Fruit fly (Drosophila melanogaster) whole organism: Measurements from ENCODE around the gene Mst84Db.

ENCODE experiments used
- CG8478 ChIP-seq: fragments of >200 bp; optimal IDR thresholded peaks from 2 replicates; lab custom pipeline; 2018; ENCODE audit warnings: inconsistent platforms
- Dll ChIP-seq: fragments of >200 bp; optimal IDR thresholded peaks from 2 replicates; lab custom pipeline; 2017
- EcR ChIP-seq, 2 experiments: fragments of >200 bp; optimal IDR thresholded peaks; 2 replicates each; lab custom pipeline; 2017; ENCODE audit warnings: missing biosample characterization in 2 of 2, missing genetic modification characterization in 2 of 2, missing genetic modification reagents in 2 of 2
- pan ChIP-seq: fragments of >200 bp; optimal IDR thresholded peaks from 2 replicates; lab custom pipeline; 2017
- psq ChIP-seq: fragments of >200 bp; optimal IDR thresholded peaks from 2 replicates; lab custom pipeline; 2017
- usp ChIP-seq: fragments of >200 bp; optimal IDR thresholded peaks from 2 replicates; lab custom pipeline; 2017; ENCODE audit warnings: missing biosample characterization, missing genetic modification characterization, mixed read lengths

Mst84Db gene

DNA sequence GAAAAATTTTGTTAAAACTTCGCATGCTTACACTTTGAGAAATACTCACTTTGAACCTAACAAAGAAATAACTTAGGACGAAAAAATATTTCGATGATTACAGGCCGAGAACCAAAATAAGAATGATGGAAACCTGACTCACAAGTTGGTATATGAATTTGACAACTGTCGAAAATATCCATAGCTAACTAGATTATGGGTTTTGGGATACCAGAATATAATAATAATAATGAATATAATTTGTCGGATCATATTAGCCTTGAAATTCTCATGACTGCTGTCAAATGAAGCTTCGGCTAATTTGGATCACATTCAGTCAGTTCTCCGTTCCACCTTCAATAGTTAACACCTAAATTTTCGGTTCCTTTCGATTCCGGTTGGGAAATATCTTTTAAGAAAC is at the start of gene Mst84Db, which contains the start of gene Mst84Da:
Gene Mst84Db, minus strand, starts transcription at position 101 of the 400 bp plus-strand sequence.
Gene Mst84Da, plus strand, starts transcription at position 324 of the 400 bp plus-strand sequence.
- TF ChIP-seq CG8478 (lab: Kevin White, UChicago) (no peak), EcR (GFP tag; optimal IDR thresholded peaks at IDR 0.05; lab: Kevin White, UChicago) (no peak), psq (lab: Kevin White, UChicago) (no peak), Dll (lab: Kevin White, UChicago) (no peak)

DNA sequence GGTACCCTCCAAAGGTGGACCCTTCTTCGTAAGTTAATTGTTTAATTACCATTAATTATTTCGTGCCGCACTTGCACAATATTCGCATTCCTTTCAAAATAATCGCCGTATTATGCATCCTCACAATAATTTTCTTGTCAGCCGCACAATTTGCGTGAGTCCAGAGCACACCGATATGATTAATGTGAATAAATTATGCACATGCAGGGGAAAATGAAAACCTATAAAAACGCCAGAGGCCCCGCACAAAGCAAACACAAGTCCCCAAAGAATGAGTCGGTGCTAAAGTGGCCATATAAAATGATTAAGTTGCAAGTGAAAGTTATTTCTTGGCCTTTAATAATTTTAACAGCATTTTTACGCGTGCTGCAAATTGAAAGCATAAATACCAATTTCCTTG is 41.1 kb upstream of the Mst84Db start, which contains the start of gene Ir84a:
Gene Ir84a, plus strand, starts transcription at position 301 of the 400 bp plus-strand sequence.
- TF ChIP-seq Dll (lab: Kevin White, UChicago) (no peak), usp (GFP tag; lab: Kevin White, UChicago) (no peak), CG8478 (lab: Kevin White, UChicago) (no peak), psq (lab: Kevin White, UChicago) (no peak), pan (no peak)

DNA sequence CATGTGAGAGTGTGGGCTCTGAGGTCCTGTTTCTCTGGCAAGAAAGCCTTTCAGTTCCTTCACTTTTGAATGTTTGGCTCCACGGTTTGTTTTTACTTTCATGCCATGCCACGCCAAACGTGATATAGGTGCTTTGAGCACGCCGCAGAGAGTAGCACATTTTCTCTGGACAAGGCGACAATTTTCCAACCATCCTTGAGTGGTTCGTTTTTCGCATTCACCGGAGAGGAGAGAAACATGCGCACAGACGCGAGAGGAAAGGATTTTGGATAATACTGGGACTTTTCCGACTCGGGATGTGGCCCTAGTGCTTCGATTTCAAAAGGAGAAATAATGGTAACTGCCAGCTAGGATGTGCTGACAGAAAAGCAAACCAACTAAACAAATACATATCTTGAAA is 28.6 kb upstream of the Mst84Db start:
- no peak for TF ChIP-seq psq (lab: Kevin White, UChicago)
- TF ChIP-seq pan, result no peak
- TF ChIP-seq usp (GFP tag; lab: Kevin White, UChicago), result no peak
- no peak for TF ChIP-seq EcR (GFP tag; optimal IDR thresholded peaks at IDR 0.05; lab: Kevin White, UChicago)
- TF ChIP-seq CG8478 (lab: Kevin White, UChicago), result no peak
- TF ChIP-seq Dll (lab: Kevin White, UChicago), result no peak

DNA sequence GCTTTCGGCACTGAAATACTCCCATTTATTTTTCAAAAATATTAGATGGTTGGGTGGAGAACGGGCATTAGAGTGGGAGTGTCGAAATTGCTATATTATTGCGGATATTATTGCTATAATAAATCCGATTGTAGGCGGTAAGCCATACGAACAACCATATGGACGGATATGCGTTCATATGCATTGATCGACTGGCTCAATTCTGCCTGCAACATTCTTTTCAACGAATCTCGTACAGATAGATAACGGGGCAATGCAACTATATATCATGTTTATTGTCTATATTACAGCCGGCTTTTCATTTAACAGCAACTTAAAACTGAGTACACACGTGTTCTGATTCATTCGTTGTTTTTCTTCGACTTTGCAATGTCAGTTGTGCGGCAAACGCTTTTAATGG is 25.7 kb upstream of the Mst84Db start, which contains the start of gene CG42650:
Gene CG42650, plus strand, starts transcription at position 301 of the 400 bp plus-strand sequence.
- no peak for TF ChIP-seq CG8478 (lab: Kevin White, UChicago)
- TF ChIP-seq usp (GFP tag; lab: Kevin White, UChicago), result no peak
- no peak for TF ChIP-seq psq (lab: Kevin White, UChicago)
- TF ChIP-seq EcR (GFP tag; optimal IDR thresholded peaks at IDR 0.05; lab: Kevin White, UChicago), result no peak

DNA sequence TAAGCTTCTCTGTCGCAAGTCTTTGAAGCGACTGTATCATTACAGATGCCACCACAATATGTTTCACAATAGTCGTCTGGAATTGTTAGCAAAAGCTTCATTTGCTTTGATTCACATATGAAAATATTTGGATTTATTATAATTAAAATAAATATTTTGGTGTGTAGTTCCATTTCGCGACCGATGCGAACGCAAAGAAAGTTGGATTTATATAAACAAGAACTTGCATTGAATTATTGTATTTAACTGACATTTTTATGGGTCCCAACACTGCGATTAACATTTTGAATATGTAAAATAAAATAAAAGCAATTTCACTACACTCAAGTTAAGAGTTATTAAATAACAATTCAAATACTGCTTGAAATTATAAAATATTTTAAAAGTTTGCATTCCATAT is 3.8 kb upstream of the Mst84Db start, which contains the start of gene MstProx:
Gene MstProx, minus strand, starts transcription at position 101 of the 400 bp plus-strand sequence.
- TF ChIP-seq CG8478 (lab: Kevin White, UChicago) (no peak), EcR (GFP tag; optimal IDR thresholded peaks at IDR 0.05; lab: Kevin White, UChicago) (no peak), psq (lab: Kevin White, UChicago) (no peak), Dll (lab: Kevin White, UChicago) (no peak), pan (no peak), usp (GFP tag; lab: Kevin White, UChicago) (no peak)

DNA sequence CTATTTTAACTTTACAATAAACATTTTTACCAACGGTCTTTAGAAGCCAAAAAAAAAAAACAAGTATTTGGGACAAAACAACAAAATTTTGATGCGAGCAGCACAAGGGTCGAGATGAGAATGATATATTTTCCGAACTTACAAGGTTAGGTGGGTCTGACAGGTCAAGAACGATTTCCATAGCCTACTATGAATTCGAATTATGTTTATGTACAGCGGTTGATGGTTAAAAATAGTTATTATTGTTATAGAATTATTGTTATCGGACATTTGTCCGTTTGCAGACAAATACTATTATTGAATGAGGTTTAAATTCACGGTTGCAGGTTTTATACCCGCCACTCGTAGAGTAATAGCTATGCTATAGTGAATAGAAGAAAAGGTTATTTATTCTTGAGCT is 854 bp downstream of the Mst84Db start, which contains the start of gene Mst84Dc:
Gene Mst84Dc, minus strand, starts transcription at position 101 of the 400 bp plus-strand sequence.
- no peak for TF ChIP-seq EcR (GFP tag; optimal IDR thresholded peaks at IDR 0.05; lab: Kevin White, UChicago)

DNA sequence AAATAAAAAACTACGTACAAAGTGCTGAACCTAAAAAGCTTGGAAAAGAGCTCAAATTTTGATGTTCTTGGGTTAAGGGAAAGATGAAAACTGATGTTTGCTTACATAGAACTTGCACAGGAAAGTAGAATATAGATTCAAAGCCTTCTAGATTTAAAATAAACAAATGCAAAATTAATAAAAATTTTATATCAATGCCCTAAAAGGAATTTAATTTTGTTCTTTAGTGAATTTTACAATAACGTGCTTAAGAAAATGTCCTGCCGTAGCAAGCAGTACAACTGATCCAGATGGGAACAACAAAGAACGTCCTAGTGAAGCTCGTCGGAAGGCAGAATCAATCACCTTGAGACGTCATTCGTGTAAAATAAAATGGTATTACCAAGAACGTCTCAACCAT is 1.8 kb downstream of the Mst84Db start, which contains the start of gene Mst84Dd:
Gene Mst84Dd, minus strand, starts transcription at position 101 of the 400 bp plus-strand sequence.
- TF ChIP-seq psq (lab: Kevin White, UChicago) (no peak), EcR (GFP tag; optimal IDR thresholded peaks at IDR 0.05; lab: Kevin White, UChicago) (no peak), usp (GFP tag; lab: Kevin White, UChicago) (no peak), pan (no peak), CG8478 (lab: Kevin White, UChicago) (no peak), Dll (lab: Kevin White, UChicago) (no peak)

DNA sequence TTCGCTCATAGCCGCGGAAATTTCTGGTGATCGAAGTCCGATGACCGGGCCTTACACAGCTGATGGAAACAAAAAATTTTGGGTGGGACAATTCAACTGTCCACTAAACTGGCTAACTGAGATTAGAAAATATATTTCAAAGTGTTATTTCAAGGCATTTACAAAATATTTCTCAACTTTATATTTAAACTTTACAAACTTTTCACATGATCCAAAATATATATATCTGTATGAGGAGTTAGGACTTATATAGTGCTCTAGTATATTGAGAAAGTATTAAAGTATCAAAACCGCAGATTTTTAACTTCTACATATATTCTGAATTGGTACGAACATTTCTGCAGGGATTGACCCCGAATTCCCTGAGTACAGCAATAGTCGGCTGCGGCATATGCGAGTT is 3.4 kb downstream of the Mst84Db start, which contains the start of gene CG17944:
Gene CG17944, minus strand, starts transcription at position 101 of the 400 bp plus-strand sequence.
- TF ChIP-seq usp (GFP tag; lab: Kevin White, UChicago), result no peak
- no peak for TF ChIP-seq pan
- TF ChIP-seq psq (lab: Kevin White, UChicago), result no peak

DNA sequence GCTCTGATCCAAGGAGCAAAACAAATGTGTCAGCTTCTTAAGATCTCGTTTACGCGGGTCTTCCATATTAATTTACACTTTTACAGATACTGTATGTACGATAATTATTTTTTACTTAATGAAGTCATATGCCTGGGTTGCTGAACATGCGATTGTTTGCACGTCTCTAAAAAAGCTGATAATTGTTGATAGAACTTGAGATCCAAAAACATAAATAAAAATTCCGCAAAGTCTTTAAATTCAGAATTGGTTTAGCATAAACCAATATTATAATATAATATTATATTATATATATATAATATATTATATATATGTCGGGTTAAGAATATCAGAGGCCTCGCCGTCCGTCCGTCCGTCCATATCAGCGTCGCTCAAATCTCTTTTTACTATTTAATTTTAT is 16.0 kb downstream of the Mst84Db start, which contains the start of gene CG43290:
Gene CG43290, minus strand, starts transcription at position 101 of the 400 bp plus-strand sequence.
- TF ChIP-seq psq (lab: Kevin White, UChicago), result no peak
- no peak for TF ChIP-seq pan
- TF ChIP-seq usp (GFP tag; lab: Kevin White, UChicago), result no peak
- no peak for TF ChIP-seq Dll (lab: Kevin White, UChicago)
- no peak for TF ChIP-seq CG8478 (lab: Kevin White, UChicago)
- no peak for TF ChIP-seq EcR (GFP tag; optimal IDR thresholded peaks at IDR 0.05; lab: Kevin White, UChicago)

DNA sequence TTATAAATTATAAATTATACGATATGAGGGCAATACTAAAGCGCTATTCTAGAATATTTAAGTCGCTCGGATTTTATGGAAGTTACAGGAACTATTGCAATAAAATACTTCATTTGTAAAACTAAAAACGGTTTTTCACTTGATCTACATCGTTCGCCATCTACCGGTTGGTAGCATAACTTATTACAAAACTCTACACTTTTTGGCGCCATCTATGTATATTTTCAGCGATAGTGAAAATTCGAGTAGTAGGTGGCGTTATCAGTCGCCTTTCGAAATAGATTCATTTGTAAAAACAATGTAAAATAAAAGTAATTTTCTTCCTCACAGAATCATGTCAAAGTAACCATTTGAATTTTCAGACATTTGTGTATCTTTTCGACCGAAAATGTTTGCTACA is 19.0 kb downstream of the Mst84Db start, which contains the start of gene nxf4:
Gene nxf4, plus strand, starts transcription at position 286 of the 400 bp plus-strand sequence.
- TF ChIP-seq CG8478 (lab: Kevin White, UChicago), result no peak
- no peak for TF ChIP-seq Dll (lab: Kevin White, UChicago)
- TF ChIP-seq psq (lab: Kevin White, UChicago), result no peak
- no peak for TF ChIP-seq usp (GFP tag; lab: Kevin White, UChicago)
- TF ChIP-seq pan, result no peak
- TF ChIP-seq EcR (GFP tag; optimal IDR thresholded peaks at IDR 0.05; lab: Kevin White, UChicago), result no peak

DNA sequence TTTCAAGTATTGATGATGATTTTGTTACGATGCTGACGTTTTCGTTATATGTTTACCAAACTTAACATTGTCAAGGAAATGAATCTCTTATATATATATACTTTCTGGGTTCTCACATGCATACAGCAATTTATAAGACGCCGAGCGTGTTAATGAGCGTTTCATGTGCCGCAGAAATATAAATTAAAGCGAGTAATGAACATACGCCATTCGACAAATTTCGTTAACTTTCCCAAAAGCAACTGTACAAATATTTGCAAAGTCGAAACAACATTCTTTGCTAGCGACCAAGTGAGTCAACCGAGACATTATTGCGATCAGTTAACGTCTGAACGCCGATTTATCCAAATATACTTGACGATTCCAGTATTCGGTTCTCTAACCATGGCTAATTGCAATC is 20.7 kb downstream of the Mst84Db start, which contains the start of gene CG31496:
Gene CG31496, plus strand, starts transcription at position 301 of the 400 bp plus-strand sequence.
- no peak for TF ChIP-seq psq (lab: Kevin White, UChicago)
- TF ChIP-seq EcR (GFP tag; optimal IDR thresholded peaks at IDR 0.05; lab: Kevin White, UChicago), result no peak

DNA sequence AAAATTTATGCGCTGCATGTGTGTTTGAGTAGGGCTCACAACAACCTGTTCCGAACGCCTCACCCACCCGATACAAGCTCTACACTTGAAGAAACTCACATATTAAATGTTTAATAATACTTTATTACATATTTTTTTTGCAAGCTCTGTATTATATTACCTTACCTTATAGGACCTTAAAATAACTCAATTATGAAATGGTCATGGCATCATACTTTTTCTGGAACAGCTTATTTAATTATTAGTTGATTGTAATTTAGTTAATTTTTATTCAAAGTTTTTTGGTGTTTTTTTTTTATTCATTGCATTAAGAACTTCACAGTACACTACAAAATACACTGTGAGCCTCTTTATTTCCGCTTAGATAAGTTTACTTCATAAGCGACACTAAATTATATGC is 29.0 kb downstream of the Mst84Db start:
- no peak for TF ChIP-seq EcR (GFP tag; optimal IDR thresholded peaks at IDR 0.05; lab: Kevin White, UChicago)
- no peak for TF ChIP-seq psq (lab: Kevin White, UChicago)
- no peak for TF ChIP-seq usp (GFP tag; lab: Kevin White, UChicago)
- TF ChIP-seq pan, result no peak
- TF ChIP-seq CG8478 (lab: Kevin White, UChicago), result no peak
- TF ChIP-seq Dll (lab: Kevin White, UChicago), result no peak
